Worm (Caenorhabditis elegans) whole organism, late embryonic: ENCODE results near the gene C55A6.10.

ENCODE experiments used
- C08G9.2 ChIP-seq: sonication (generic microtip); optimal IDR thresholded peaks from 2 replicates; lab custom pipeline; 2016; ENCODE audit warnings: mild to moderate bottlenecking, missing genetic modification characterization, moderate library complexity, missing compliant biosample characterization
- T23F11.4 ChIP-seq: fragments of 200-800 bp; sonication (Bioruptor generic); optimal IDR thresholded peaks from 2 replicates; lab custom pipeline; 2018; ENCODE audit warnings: mild to moderate bottlenecking, missing genetic modification characterization, missing compliant biosample characterization
- ceh-34 ChIP-seq: sonication (generic microtip); optimal IDR thresholded peaks from 2 replicates; lab custom pipeline; 2016; ENCODE audit warnings: mild to moderate bottlenecking, missing genetic modification characterization, missing compliant biosample characterization
- ceh-9 ChIP-seq: sonication (generic microtip); optimal IDR thresholded peaks from 2 replicates; lab custom pipeline; 2016; ENCODE audit warnings: mild to moderate bottlenecking, missing genetic modification characterization, inconsistent platforms, missing compliant biosample characterization
- dmd-4 ChIP-seq: sonication (generic microtip); optimal IDR thresholded peaks from 2 replicates; lab custom pipeline; 2016; ENCODE audit warnings: borderline replicate concordance, missing genetic modification characterization, missing compliant biosample characterization
- elt-4 ChIP-seq: sonication (generic microtip); optimal IDR thresholded peaks from 2 replicates; lab custom pipeline; 2016; ENCODE audit warnings: missing genetic modification characterization, missing compliant biosample characterization
- fax-1 ChIP-seq: sonication (generic microtip); optimal IDR thresholded peaks from 2 replicates; lab custom pipeline; 2016; ENCODE audit warnings: missing genotype, missing genetic modification characterization, missing compliant biosample characterization
- lin-11 ChIP-seq: fragments of 200-800 bp; sonication (Bioruptor generic); optimal IDR thresholded peaks from 2 replicates; lab custom pipeline; 2018; ENCODE audit warnings: mild to moderate bottlenecking, missing genetic modification characterization, missing compliant biosample characterization
- pha-4 ChIP-seq: fragments of 150-350 bp; optimal IDR thresholded peaks from 2 replicates; lab custom pipeline; 2018; ENCODE audit warnings: missing biosample characterization, missing genetic modification reagents, missing genetic modification characterization
- pqm-1 ChIP-seq: sonication (generic microtip); optimal IDR thresholded peaks from 2 replicates; lab custom pipeline; 2016; ENCODE audit warnings: missing genetic modification characterization, missing compliant biosample characterization
- syd-9 ChIP-seq: sonication (generic microtip); optimal IDR thresholded peaks from 2 replicates; lab custom pipeline; 2016; ENCODE audit warnings: mild to moderate bottlenecking, missing genetic modification characterization, moderate library complexity, missing compliant biosample characterization
- unc-86 ChIP-seq: sonication (generic microtip); optimal IDR thresholded peaks from 2 replicates; lab custom pipeline; 2016; ENCODE audit warnings: missing genetic modification characterization, missing compliant biosample characterization

- TF ChIP-seq C08G9.2 (tag; lab: Kevin White, UChicago), result no peak
- TF ChIP-seq ceh-34 (tag; lab: Kevin White, UChicago), result no peak
- no peak for TF ChIP-seq pha-4
- no peak for TF ChIP-seq T23F11.4 (GFP tag; lab: Kevin White, UChicago)
- TF ChIP-seq syd-9 (tag; lab: Kevin White, UChicago), result no peak
- TF ChIP-seq dmd-4, result no peak
- no peak for TF ChIP-seq elt-4 (tag; lab: Kevin White, UChicago)
- no peak for TF ChIP-seq lin-11 (tag; lab: Kevin White, UChicago)
- TF ChIP-seq pqm-1 (tag; lab: Kevin White, UChicago), result no peak
- TF ChIP-seq ceh-9, result no peak
- TF ChIP-seq unc-86 (tag; lab: Kevin White, UChicago), result no peak
- TF ChIP-seq fax-1, result no peak
These were observed 40.1 kb downstream of the C55A6.10 start, which contains the start of gene F38B7.10 for ce11 chrV:11545227-11545626.
